Worm (Caenorhabditis elegans) whole organism, young adult: ENCODE data around the gene F53A9.8.

Experiments used
- B0035.1 ChIP-seq: sonication (generic microtip); optimal IDR thresholded peaks from 2 replicates; lab custom pipeline; 2016; ENCODE audit warnings: missing genetic modification characterization, mild to moderate bottlenecking, missing compliant biosample characterization, missing genotype, missing genetic modification reagents
- C06A6.2 ChIP-seq: fragments of 200-800 bp; sonication (Bioruptor generic); conservative IDR thresholded peaks from 2 replicates; pipeline ENCODE4 v1.3.6; 2022; ENCODE audit warnings: missing genetic modification characterization, missing compliant biosample characterization
- F22D6.2 ChIP-seq: sonication (generic microtip); optimal IDR thresholded peaks from 2 replicates; lab custom pipeline; 2016; ENCODE audit warnings: mild to moderate bottlenecking, missing genetic modification characterization, missing compliant biosample characterization
- F33H1.4 ChIP-seq: fragments of 200-800 bp; sonication (Bioruptor generic); IDR thresholded peaks from 2 replicates; pipeline ENCODE4 v1.3.6; 2022; ENCODE audit warnings: missing genetic modification reagents, missing genetic modification characterization, missing compliant biosample characterization
- F39B2.1 ChIP-seq: fragments of 200-800 bp; sonication (Bioruptor generic); IDR thresholded peaks from 2 replicates; pipeline ENCODE4 v1.3.6; 2022; ENCODE audit warnings: missing genetic modification reagents, missing genetic modification characterization, missing compliant biosample characterization
- F52B5.7 ChIP-seq: sonication (generic microtip); optimal IDR thresholded peaks from 2 replicates; lab custom pipeline; 2016; ENCODE audit warnings: mild to moderate bottlenecking, missing genetic modification characterization, missing compliant biosample characterization
- F57C9.4 ChIP-seq: sonication (generic microtip); optimal IDR thresholded peaks from 2 replicates; lab custom pipeline; 2017; ENCODE audit warnings: mild to moderate bottlenecking, missing genetic modification characterization, missing compliant biosample characterization
- K12H6.12 ChIP-seq: fragments of 200-800 bp; sonication (Bioruptor generic); optimal IDR thresholded peaks from 2 replicates; lab custom pipeline; 2018; ENCODE audit warnings: mild to moderate bottlenecking, missing genetic modification characterization, missing compliant biosample characterization
- T07F8.4 ChIP-seq: sonication (generic microtip); optimal IDR thresholded peaks from 2 replicates; lab custom pipeline; 2016; ENCODE audit warnings: mild to moderate bottlenecking, missing genetic modification characterization, moderate library complexity, missing compliant biosample characterization
- Y53G8AR.9 ChIP-seq: fragments of 200-800 bp; sonication (Bioruptor generic); conservative IDR thresholded peaks from 2 replicates; pipeline ENCODE4 v1.3.6; 2022; ENCODE audit warnings: missing genetic modification reagents, missing genetic modification characterization, missing compliant biosample characterization
- Y67H2A.10 ChIP-seq: fragments of 200-800 bp; sonication (Bioruptor generic); conservative IDR thresholded peaks from 2 replicates; pipeline ENCODE4 v1.3.6; 2022; ENCODE audit warnings: missing genetic modification reagents, missing genetic modification characterization, missing compliant biosample characterization
- Y95B8A.8 ChIP-seq: fragments of 200-800 bp; sonication (Bioruptor generic); IDR thresholded peaks from 2 replicates; pipeline ENCODE4 v1.3.6; 2022; ENCODE audit warnings: missing genetic modification reagents, missing genetic modification characterization, missing compliant biosample characterization
- athp-1 ChIP-seq: sonication (generic microtip); optimal IDR thresholded peaks from 2 replicates; lab custom pipeline; 2017; ENCODE audit warnings: mild to moderate bottlenecking, missing genetic modification characterization, missing compliant biosample characterization
- attf-3 ChIP-seq: fragments of 200-800 bp; sonication (Bioruptor generic); conservative IDR thresholded peaks from 2 replicates; pipeline ENCODE4 v1.3.6; 2022; ENCODE audit warnings: missing genetic modification reagents, missing genetic modification characterization, missing compliant biosample characterization
- attf-5 ChIP-seq: fragments of 200-800 bp; sonication (Bioruptor generic); optimal IDR thresholded peaks from 2 replicates; lab custom pipeline; 2018; ENCODE audit warnings: mild to moderate bottlenecking, missing genetic modification characterization, missing compliant biosample characterization
- attf-6 ChIP-seq: fragments of 200-800 bp; sonication (Bioruptor generic); IDR thresholded peaks from 2 replicates; pipeline ENCODE4 v1.3.6; 2022; ENCODE audit warnings: missing genetic modification reagents, missing genetic modification characterization, missing compliant biosample characterization
- bed-1 ChIP-seq: fragments of 200-800 bp; sonication (Bioruptor generic); IDR thresholded peaks from 2 replicates; pipeline ENCODE4 v1.3.6; 2022; ENCODE audit warnings: missing genetic modification reagents, missing genetic modification characterization, missing compliant biosample characterization
- cebp-1 ChIP-seq, 2 experiments: fragments of 200-800 bp in 1 of 2; sonication (Bioruptor generic) in 1 of 2; sonication (generic microtip) in 1 of 2; IDR thresholded peaks in 1 of 2; optimal IDR thresholded peaks in 1 of 2; 2 replicates each; pipeline versions ENCODE4 v1.3.6 to Lab custom; 2017 to 2022; ENCODE audit warnings: missing compliant biosample characterization in 2 of 2, missing genetic modification characterization in 2 of 2, mild to moderate bottlenecking in 1 of 2, missing genetic modification reagents in 1 of 2, moderate library complexity in 1 of 2
- ceh-27 ChIP-seq: fragments of 200-800 bp; sonication (Bioruptor generic); optimal IDR thresholded peaks from 2 replicates; lab custom pipeline; 2018; ENCODE audit warnings: mild to moderate bottlenecking, missing genetic modification characterization, moderate library complexity, missing compliant biosample characterization
- die-1 ChIP-seq: sonication (generic microtip); optimal IDR thresholded peaks from 2 replicates; lab custom pipeline; 2016; ENCODE audit warnings: missing genotype, mild to moderate bottlenecking, missing genetic modification characterization, missing compliant biosample characterization
- efl-1 ChIP-seq: fragments of 150-350 bp; optimal IDR thresholded peaks from 2 replicates; lab custom pipeline; 2014; ENCODE audit warnings: missing biosample characterization, missing genetic modification reagents, missing genetic modification characterization
- egrh-3 ChIP-seq: fragments of 200-800 bp; sonication (Bioruptor generic); IDR thresholded peaks from 2 replicates; pipeline ENCODE4 v1.3.6; 2022; ENCODE audit warnings: missing genetic modification reagents, missing genetic modification characterization, missing compliant biosample characterization
- fkh-3 ChIP-seq: sonication (generic microtip); optimal IDR thresholded peaks from 2 replicates; lab custom pipeline; 2016; ENCODE audit warnings: mild to moderate bottlenecking, missing genetic modification characterization, missing compliant biosample characterization
- hmg-1.2 ChIP-seq: fragments of 200-800 bp; sonication (Bioruptor generic); IDR thresholded peaks from 2 replicates; pipeline ENCODE4 v1.3.6; 2022; ENCODE audit warnings: missing genetic modification reagents, missing genetic modification characterization, missing compliant biosample characterization
- hrde-1 ChIP-seq: sonication (generic microtip); optimal IDR thresholded peaks from 2 replicates; lab custom pipeline; 2016; ENCODE audit warnings: missing genetic modification characterization, mild to moderate bottlenecking, missing compliant biosample characterization, moderate library complexity, missing genotype, missing genetic modification reagents, borderline replicate concordance
- hsf-1 ChIP-seq: fragments of 200-800 bp; sonication (Bioruptor generic); IDR thresholded peaks from 2 replicates; pipeline ENCODE4 v1.3.6; 2022; ENCODE audit warnings: missing genetic modification reagents, missing genetic modification characterization, missing compliant biosample characterization
- let-607 ChIP-seq, 2 experiments: fragments of 200-800 bp in 1 of 2; sonication (Bioruptor generic) in 1 of 2; sonication (generic microtip) in 1 of 2; optimal IDR thresholded peaks; 2 replicates each; lab custom pipeline; 2016 to 2018; ENCODE audit warnings: mild to moderate bottlenecking in 2 of 2, missing compliant biosample characterization in 2 of 2, missing genetic modification characterization in 2 of 2, moderate library complexity in 2 of 2, missing genotype in 1 of 2
- lin-40 ChIP-seq: sonication (generic microtip); optimal IDR thresholded peaks from 2 replicates; lab custom pipeline; 2016; ENCODE audit warnings: missing genetic modification characterization, mild to moderate bottlenecking, missing compliant biosample characterization, missing genotype, missing genetic modification reagents
- madf-3 ChIP-seq: fragments of 200-800 bp; sonication (Bioruptor generic); IDR thresholded peaks from 2 replicates; pipeline ENCODE4 v1.3.6; 2022; ENCODE audit warnings: missing genetic modification reagents, missing genetic modification characterization, missing compliant biosample characterization
- madf-6 ChIP-seq: fragments of 200-800 bp; sonication (Bioruptor generic); IDR thresholded peaks from 2 replicates; pipeline ENCODE4 v1.3.6; 2022; ENCODE audit warnings: missing genetic modification reagents, missing genetic modification characterization, missing compliant biosample characterization
- mcd-1 ChIP-seq: fragments of 200-800 bp; sonication (Bioruptor generic); IDR thresholded peaks from 2 replicates; pipeline ENCODE4 v1.3.6; 2022; ENCODE audit warnings: missing genetic modification reagents, missing genetic modification characterization, missing compliant biosample characterization
- nhr-120 ChIP-seq: fragments of 200-800 bp; sonication (Bioruptor generic); IDR thresholded peaks from 2 replicates; pipeline ENCODE4 v1.3.6; 2022; ENCODE audit warnings: missing genetic modification characterization, missing compliant biosample characterization
- nhr-179 ChIP-seq: sonication (generic microtip); optimal IDR thresholded peaks from 2 replicates; lab custom pipeline; 2016; ENCODE audit warnings: mild to moderate bottlenecking, missing genetic modification characterization, missing compliant biosample characterization
- nhr-80 ChIP-seq: sonication (generic microtip); optimal IDR thresholded peaks from 2 replicates; lab custom pipeline; 2016; ENCODE audit warnings: missing genetic modification characterization, missing compliant biosample characterization
- pbrm-1 ChIP-seq: fragments of 200-800 bp; sonication (Bioruptor generic); IDR thresholded peaks from 2 replicates; pipeline ENCODE4 v1.3.6; 2022; ENCODE audit warnings: missing genetic modification reagents, missing genetic modification characterization, missing compliant biosample characterization
- sdz-38 ChIP-seq: sonication (generic microtip); optimal IDR thresholded peaks from 2 replicates; lab custom pipeline; 2016; ENCODE audit warnings: missing genotype, missing genetic modification characterization, missing compliant biosample characterization
- snpc-1.3 ChIP-seq: sonication (generic microtip); optimal IDR thresholded peaks from 2 replicates; lab custom pipeline; 2017; ENCODE audit warnings: missing genetic modification characterization, mild to moderate bottlenecking, missing compliant biosample characterization, antibody characterized with exemption, moderate library complexity, missing genotype, missing genetic modification reagents; ENCODE audit not compliant: insufficient read depth
- unc-130 ChIP-seq: sonication (generic microtip); optimal IDR thresholded peaks from 2 replicates; lab custom pipeline; 2016; ENCODE audit warnings: missing genetic modification reagents, missing genetic modification characterization, missing compliant biosample characterization
- ztf-26 ChIP-seq: sonication (generic microtip); optimal IDR thresholded peaks from 2 replicates; lab custom pipeline; 2017; ENCODE audit warnings: missing genetic modification characterization, missing compliant biosample characterization
- ztf-6 ChIP-seq: fragments of 200-800 bp; sonication (Bioruptor generic); IDR thresholded peaks from 2 replicates; pipeline ENCODE4 v1.3.6; 2022; ENCODE audit warnings: missing genetic modification reagents, missing genetic modification characterization, missing compliant biosample characterization

The F53A9.8 gene

DNA sequence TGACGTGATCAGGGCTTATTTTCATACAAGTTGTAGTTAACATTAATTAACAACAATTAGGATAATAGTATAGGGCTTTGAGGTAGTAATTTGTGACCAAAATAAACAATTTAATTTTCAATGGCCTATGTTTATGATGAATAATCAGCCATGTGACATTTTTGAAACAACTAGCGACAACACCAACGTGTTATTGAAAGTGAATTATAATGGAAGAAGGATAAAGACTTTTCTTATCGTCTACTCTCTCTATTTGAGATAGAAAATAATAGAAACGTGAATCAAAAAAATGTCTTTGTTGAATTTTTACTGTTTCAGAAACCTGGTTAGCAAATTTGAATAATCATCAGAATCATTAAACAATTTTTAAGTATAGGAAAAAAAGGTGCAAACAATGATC is 19.1 kb upstream of the F53A9.8 start:
- TF ChIP-seq die-1 (tag; lab: Kevin White, UChicago), result no peak
- TF ChIP-seq F33H1.4 (GFP tag; lab: Robert Waterston, UW), result no peak
- TF ChIP-seq egrh-3 (GFP tag; lab: Robert Waterston, UW), result no peak
- TF ChIP-seq F57C9.4 (tag; lab: Kevin White, UChicago), result no peak
- TF ChIP-seq attf-5 (GFP tag; lab: Kevin White, UChicago), result no peak
- no peak for TF ChIP-seq hsf-1 (GFP tag; lab: Robert Waterston, UW)
- no peak for TF ChIP-seq madf-3
- no peak for TF ChIP-seq B0035.1 (tag; lab: Kevin White, UChicago)
- no peak for TF ChIP-seq Y53G8AR.9 (GFP tag; lab: Robert Waterston, UW)
- TF ChIP-seq hrde-1 (tag; lab: Kevin White, UChicago), result no peak
- no peak for TF ChIP-seq snpc-1.3 (tag; lab: Kevin White, UChicago)
- TF ChIP-seq nhr-179 (tag; lab: Kevin White, UChicago), result no peak
- no peak for TF ChIP-seq Y95B8A.8 (GFP tag; lab: Robert Waterston, UW)
- TF ChIP-seq, all 124 proteins: peak for 0

DNA sequence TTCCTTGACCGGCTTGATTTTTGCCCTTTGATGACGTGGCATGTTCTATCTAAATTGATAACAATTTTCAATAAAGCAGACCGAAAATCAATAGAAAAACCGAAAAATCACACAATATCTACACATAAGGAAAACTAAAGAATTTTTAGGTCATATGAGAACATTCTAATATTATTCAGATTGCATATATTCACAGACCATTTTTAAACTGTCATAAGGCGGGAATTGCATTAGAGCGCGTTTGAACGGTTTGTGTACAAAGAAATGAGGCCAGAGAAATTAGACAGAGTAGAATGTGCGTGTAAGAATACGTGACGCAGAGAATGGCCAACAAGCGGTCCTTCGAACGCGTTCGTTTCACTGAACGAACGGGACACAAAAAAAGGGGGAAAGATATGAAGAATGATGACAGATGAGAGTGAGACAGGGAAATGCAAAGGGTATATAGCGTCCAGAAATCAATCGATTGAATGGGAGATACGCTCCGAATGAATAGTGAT is 18.3 kb upstream of the F53A9.8 start, which contains the start of gene M02D8.3:
M02D8.3 (minus strand) TSS at position 51 of the 500 bp plus-strand sequence.
- TF ChIP-seq T07F8.4 (tag; lab: Kevin White, UChicago) (no peak), Y67H2A.10 (no peak), attf-6 (no peak), C06A6.2 (GFP tag; lab: Robert Waterston, UW) (no peak), madf-6 (GFP tag; lab: Robert Waterston, UW) (no peak), ztf-6 (GFP tag; lab: Robert Waterston, UW) (no peak), lin-40 (tag; lab: Kevin White, UChicago) (peak; percentile 19), attf-3 (GFP tag; lab: Robert Waterston, UW) (no peak), let-607 (tag; optimal IDR thresholded peaks at IDR 0.05; lab: Kevin White, UChicago) (peak in 1 of 2 experiments; percentile 0), F22D6.2 (tag; lab: Kevin White, UChicago) (no peak), hmg-1.2 (peak; percentile 45; the same call in 1 of the 2 replicates), efl-1 (GFP tag; lab: Kevin White, UChicago) (no peak), K12H6.12 (tag; lab: Kevin White, UChicago) (peak; percentile 34), attf-5 (GFP tag; lab: Kevin White, UChicago) (peak; percentile 64), nhr-120 (no peak), unc-130 (GFP tag; lab: Kevin White, UChicago) (no peak), ztf-26 (tag; lab: Kevin White, UChicago) (no peak), sdz-38 (tag; lab: Kevin White, UChicago) (no peak), athp-1 (tag; lab: Kevin White, UChicago) (no peak), ceh-27 (peak; percentile 40), fkh-3 (no peak), pbrm-1 (GFP tag; lab: Robert Waterston, UW) (no peak), F57C9.4 (tag; lab: Kevin White, UChicago) (no peak), bed-1 (GFP tag; lab: Robert Waterston, UW) (no peak), nhr-80 (tag; lab: Kevin White, UChicago) (peak; percentile 53), cebp-1 (GFP tag; IDR thresholded peaks at IDR 0.05; lab: Robert Waterston, UW) (no peak), cebp-1 (tag; optimal IDR thresholded peaks at IDR 0.05; lab: Kevin White, UChicago) (no peak), mcd-1 (GFP tag; lab: Robert Waterston, UW) (peak; percentile 62), snpc-1.3 (tag; lab: Kevin White, UChicago) (no peak), F39B2.1 (no peak), hrde-1 (tag; lab: Kevin White, UChicago) (no peak), F52B5.7 (tag; lab: Kevin White, UChicago) (no peak), nhr-179 (tag; lab: Kevin White, UChicago) (no peak)
